Fruit fly (Drosophila melanogaster): ENCODE results near the gene Wdr82.

The Wdr82 gene

dm6 chr2L:8423460-8424089 is 49.3 kb downstream of the Wdr82 start (continued):
- TF ChIP-seq CG33557 (GFP tag; optimal IDR thresholded peaks at IDR 0.05) (peak; percentile 29), CG2712 (tag; optimal IDR thresholded peaks at IDR 0.05) (peak; percentile 47), CG9876 (GFP tag; optimal IDR thresholded peaks at IDR 0.05) (no peak), CG1529 (GFP tag; optimal IDR thresholded peaks at IDR 0.05) (peak; percentile 27), nom (GFP tag; optimal IDR thresholded peaks at IDR 0.05) (peak; percentile 39), CG1832 (GFP tag; optimal IDR thresholded peaks at IDR 0.05) (no peak), sens (GFP tag) (peak; percentile 84), CG3407 (GFP tag; optimal IDR thresholded peaks at IDR 0.05) (peak; percentile 24), CG13287 (GFP tag; IDR thresholded peaks at IDR 0.05; ENCODE audit: partially characterized antibody) (no peak), Pdp1 (GFP tag; optimal IDR thresholded peaks at IDR 0.05) (no peak), kay (GFP tag; optimal IDR thresholded peaks at IDR 0.05) (peak; percentile 14), wdn (GFP tag; IDR thresholded peaks at IDR 0.05) (0 out of 2 replicates have a peak, but pooled peaks have one; percentile 12), grn (GFP tag; optimal IDR thresholded peaks at IDR 0.05) (peak; percentile 55), ATbp (GFP tag; optimal IDR thresholded peaks at IDR 0.05) (peak; percentile 71), CG9727 (GFP tag; optimal IDR thresholded peaks at IDR 0.05) (peak; percentile 15), CG2875 (GFP tag; optimal IDR thresholded peaks at IDR 0.05) (peak; percentile 53), Hand (GFP tag; optimal IDR thresholded peaks at IDR 0.05) (no peak), CG8924 (tag; optimal IDR thresholded peaks at IDR 0.05) (peak; percentile 15), CG17359 (tag; optimal IDR thresholded peaks at IDR 0.05) (peak; percentile 14), unpg (GFP tag; optimal IDR thresholded peaks at IDR 0.05) (peak; percentile 8), chif (GFP tag; optimal IDR thresholded peaks at IDR 0.05) (peak in 1 of 2 experiments; percentile 47), CG7556 (GFP tag; optimal IDR thresholded peaks at IDR 0.05) (peak; percentile 6), CG5180 (GFP tag; optimal IDR thresholded peaks at IDR 0.05) (peak; percentile 9), nerfin-1 (tag; optimal IDR thresholded peaks at IDR 0.05) (peak; percentile 24), ato (GFP tag; IDR thresholded peaks at IDR 0.05; ENCODE audit: partially characterized antibody) (no peak), stwl (tag; optimal IDR thresholded peaks at IDR 0.05) (peak; percentile 2), peb (GFP tag; IDR thresholded peaks at IDR 0.05) (no peak), CG11504 (tag; optimal IDR thresholded peaks at IDR 0.05) (peak; percentile 21), sc (optimal IDR thresholded peaks at IDR 0.05) (no peak), sc (GFP tag; optimal IDR thresholded peaks at IDR 0.05) (peak; percentile 9), Dref (GFP tag; IDR thresholded peaks at IDR 0.05) (no peak), kni (GFP tag; optimal IDR thresholded peaks at IDR 0.05) (peak; percentile 63), bsh (GFP tag; optimal IDR thresholded peaks at IDR 0.05) (peak in 1 of 2 experiments; percentile 50), CG13424 (tag; optimal IDR thresholded peaks at IDR 0.05) (peak; percentile 14), eve (GFP tag; optimal IDR thresholded peaks at IDR 0.05) (peak in 1 of 2 experiments; percentile 67), Six4 (GFP tag; optimal IDR thresholded peaks at IDR 0.05) (no peak), CG1603 (tag; optimal IDR thresholded peaks at IDR 0.05) (peak; percentile 34), CrebB (tag; optimal IDR thresholded peaks at IDR 0.05) (peak; percentile 6), CG12391 (tag; optimal IDR thresholded peaks at IDR 0.05) (peak; percentile 14), CG10209 (GFP tag; optimal IDR thresholded peaks at IDR 0.05) (no peak), CG12219 (GFP tag; optimal IDR thresholded peaks at IDR 0.05) (no peak), sd (tag; optimal IDR thresholded peaks at IDR 0.05) (peak; percentile 95), Mes4 (GFP tag; optimal IDR thresholded peaks at IDR 0.05) (peak; percentile 9), Blimp-1 (GFP tag; optimal IDR thresholded peaks at IDR 0.05) (peak; percentile 23), Hr3 (GFP tag; optimal IDR thresholded peaks at IDR 0.05) (no peak)

Measured in whole organism, embryonic.